Fruit fly (Drosophila melanogaster) whole organism, pupa: ENCODE results near the gene Chd1.

Experiments used
- CG10348 ChIP-seq: fragments of 200-800 bp; sonication (Bioruptor generic); IDR thresholded peaks from 2 replicates; pipeline ENCODE4 v1.3.6; 2022; ENCODE audit warnings: missing biosample characterization, missing genetic modification characterization
- CG12605 ChIP-seq: fragments of 200-800 bp; sonication (Bioruptor generic); IDR thresholded peaks from 2 replicates; pipeline ENCODE4 v1.3.6; 2022; ENCODE audit warnings: missing biosample characterization, missing genetic modification characterization
- CG13204 ChIP-seq: fragments of 200-800 bp; sonication (Bioruptor generic); optimal IDR thresholded peaks from 2 replicates; lab custom pipeline; 2018; ENCODE audit warnings: missing biosample characterization, mild to moderate bottlenecking, missing genetic modification characterization, moderate library complexity
- CG14655 ChIP-seq: fragments of 200-800 bp; sonication (Bioruptor generic); optimal IDR thresholded peaks from 3 replicates; lab custom pipeline; 2017; ENCODE audit warnings: mild to moderate bottlenecking, missing biosample characterization, missing genetic modification reagents, missing genetic modification characterization
- CG15710 ChIP-seq: fragments of 200-800 bp; sonication (Bioruptor generic); optimal IDR thresholded peaks from 2 replicates; lab custom pipeline; 2018; ENCODE audit warnings: missing biosample characterization, mild to moderate bottlenecking, missing genetic modification characterization, moderate library complexity
- CG17806 ChIP-seq: fragments of 200-800 bp; sonication (Bioruptor generic); optimal IDR thresholded peaks from 2 replicates; lab custom pipeline; 2018; ENCODE audit warnings: missing biosample characterization, mild to moderate bottlenecking, missing genetic modification characterization, moderate library complexity
- CG32121 ChIP-seq: fragments of 200-800 bp; sonication (Bioruptor generic); IDR thresholded peaks from 2 replicates; pipeline ENCODE4 v1.3.6; 2022; ENCODE audit warnings: missing biosample characterization, missing genetic modification characterization
- CG34367 ChIP-seq: fragments of 200-800 bp; sonication (Bioruptor generic); optimal IDR thresholded peaks from 2 replicates; lab custom pipeline; 2018; ENCODE audit warnings: missing biosample characterization, mild to moderate bottlenecking, missing genetic modification characterization
- CG4496 ChIP-seq: fragments of 200-800 bp; sonication (Bioruptor generic); IDR thresholded peaks from 3 replicates; pipeline ENCODE4 v1.3.6; 2022; ENCODE audit warnings: missing biosample characterization, missing genetic modification characterization
- CG8159 ChIP-seq: fragments of 200-800 bp; sonication (Bioruptor generic); optimal IDR thresholded peaks from 3 replicates; lab custom pipeline; 2018; ENCODE audit warnings: missing biosample characterization, mild to moderate bottlenecking, missing genetic modification characterization, moderate library complexity
- CG8301 ChIP-seq: fragments of 200-800 bp; sonication (Bioruptor generic); optimal IDR thresholded peaks from 2 replicates; lab custom pipeline; 2018; ENCODE audit warnings: missing biosample characterization, mild to moderate bottlenecking, missing genetic modification characterization
- CG9948 ChIP-seq: fragments of 200-800 bp; sonication (Bioruptor generic); optimal IDR thresholded peaks from 2 replicates; lab custom pipeline; 2018; ENCODE audit warnings: missing biosample characterization, mild to moderate bottlenecking, missing genetic modification characterization, moderate library complexity
- D1 ChIP-seq: fragments of 200-800 bp; sonication (Bioruptor generic); optimal IDR thresholded peaks from 2 replicates; lab custom pipeline; 2018; ENCODE audit warnings: missing biosample characterization, mild to moderate bottlenecking, missing genetic modification characterization, moderate library complexity
- EcR ChIP-seq: fragments of 200-800 bp; sonication (Bioruptor generic); optimal IDR thresholded peaks from 3 replicates; lab custom pipeline; 2019; ENCODE audit warnings: missing biosample characterization, missing genetic modification characterization, mild to moderate bottlenecking, moderate library complexity, missing genetic modification reagents
- Ets98B ChIP-seq: fragments of 200-800 bp; sonication (Bioruptor generic); IDR thresholded peaks from 2 replicates; pipeline ENCODE4 v1.3.6; 2022; ENCODE audit warnings: missing biosample characterization, missing genetic modification characterization
- Pif1A ChIP-seq: fragments of 200-800 bp; sonication (Bioruptor generic); optimal IDR thresholded peaks from 3 replicates; lab custom pipeline; 2016; ENCODE audit warnings: missing biosample characterization, missing genetic modification characterization
- Pif1B ChIP-seq: fragments of 200-800 bp; sonication (Bioruptor generic); optimal IDR thresholded peaks from 3 replicates; lab custom pipeline; 2016; ENCODE audit warnings: missing biosample characterization, missing genetic modification characterization
- Snoo ChIP-seq: fragments of 200-800 bp; sonication (Bioruptor generic); optimal IDR thresholded peaks from 3 replicates; lab custom pipeline; 2017; ENCODE audit warnings: missing biosample characterization, mild to moderate bottlenecking, missing genetic modification characterization, inconsistent platforms
- fd96Ca ChIP-seq: fragments of 200-800 bp; sonication (Bioruptor generic); IDR thresholded peaks from 3 replicates; pipeline ENCODE4 v1.3.6; 2022; ENCODE audit warnings: missing biosample characterization, missing genetic modification characterization
- gl ChIP-seq: fragments of 200-800 bp; sonication (Bioruptor generic); optimal IDR thresholded peaks from 2 replicates; lab custom pipeline; 2018; ENCODE audit warnings: missing biosample characterization, mild to moderate bottlenecking, missing genetic modification characterization
- rn ChIP-seq: fragments of 200-800 bp; sonication (Bioruptor generic); IDR thresholded peaks from 2 replicates; pipeline ENCODE4 v1.3.6; 2022; ENCODE audit warnings: missing biosample characterization, missing genetic modification characterization

The Chd1 gene

dm6 chr2L:2987681-2988381 is at the start of gene Chd1, which contains the start of gene Bem46:
Gene Chd1, minus strand, starts transcription at chr2L:2987723.
Gene Bem46, plus strand, starts transcription at chr2L:2988116.
- TF ChIP-seq Ets98B (GFP tag; lab: Robert Waterston, UW) (peak; percentile 64; the same call in 1 of the 2 replicates), CG4496 (GFP tag; lab: Robert Waterston, UW) (peak; percentile 90), Pif1B (no peak), CG14655 (GFP tag; lab: Kevin White, UChicago) (no peak), D1 (tag; lab: Kevin White, UChicago) (no peak), fd96Ca (peak; percentile 77), CG10348 (GFP tag; lab: Robert Waterston, UW) (no peak), CG15710 (peak; percentile 80), CG9948 (peak; percentile 84), EcR (GFP tag; lab: Kevin White, UChicago) (no peak), Snoo (peak; percentile 79), Pif1A (GFP tag; lab: Kevin White, UChicago) (no peak), gl (tag; lab: Kevin White, UChicago) (peak; percentile 34), rn (GFP tag; lab: Robert Waterston, UW) (peak; percentile 55; the same call in 1 of the 2 replicates), CG8159 (tag; lab: Kevin White, UChicago) (peak; percentile 85), CG17806 (tag; lab: Kevin White, UChicago) (peak; percentile 75), CG32121 (GFP tag; lab: Robert Waterston, UW) (peak; percentile 76), CG12605 (GFP tag; lab: Robert Waterston, UW) (peak; percentile 71), CG8301 (no peak), CG13204 (GFP tag; lab: Kevin White, UChicago) (no peak), CG34367 (tag; lab: Kevin White, UChicago) (peak; percentile 72)

- TF ChIP-seq CG17806 (tag; lab: Kevin White, UChicago) (peak; percentile 90), rn (GFP tag; lab: Robert Waterston, UW) (peak; percentile 82), CG8301 (peak; percentile 86), CG14655 (GFP tag; lab: Kevin White, UChicago) (no peak), CG10348 (GFP tag; lab: Robert Waterston, UW) (peak; percentile 90), CG34367 (tag; lab: Kevin White, UChicago) (peak; percentile 76), CG8159 (tag; lab: Kevin White, UChicago) (peak; percentile 86), CG15710 (peak; percentile 89), CG13204 (GFP tag; lab: Kevin White, UChicago) (no peak), CG12605 (GFP tag; lab: Robert Waterston, UW) (peak; percentile 66), CG4496 (GFP tag; lab: Robert Waterston, UW) (peak; percentile 91), fd96Ca (peak; percentile 76), EcR (GFP tag; lab: Kevin White, UChicago) (no peak), Snoo (peak; percentile 81), gl (tag; lab: Kevin White, UChicago) (peak; percentile 61), D1 (tag; lab: Kevin White, UChicago) (no peak), Pif1A (GFP tag; lab: Kevin White, UChicago) (no peak), CG32121 (GFP tag; lab: Robert Waterston, UW) (peak; percentile 91), Ets98B (GFP tag; lab: Robert Waterston, UW) (peak; percentile 82), Pif1B (peak; percentile 84), CG9948 (peak; percentile 90)
These were observed 49.6 kb upstream of the Chd1 start, which contains the start of the genes CG17260 and SerRS for dm6 chr2L:3037153-3037579. Gene CG17260, plus strand, starts transcription at chr2L:3037230. Gene SerRS, minus strand, starts transcription at chr2L:3037403.

dm6 chr2L:3034969-3035368 is 47.4 kb upstream of the Chd1 start, which contains the start of gene CG17258:
Gene CG17258, minus strand, starts transcription at chr2L:3035348.
- TF ChIP-seq Pif1A (GFP tag; lab: Kevin White, UChicago) (no peak), gl (tag; lab: Kevin White, UChicago) (no peak), CG9948 (no peak), CG17806 (tag; lab: Kevin White, UChicago) (no peak), CG13204 (GFP tag; lab: Kevin White, UChicago) (no peak), CG34367 (tag; lab: Kevin White, UChicago) (no peak), rn (GFP tag; lab: Robert Waterston, UW) (no peak), fd96Ca (no peak), CG8159 (tag; lab: Kevin White, UChicago) (no peak), CG12605 (GFP tag; lab: Robert Waterston, UW) (no peak), CG15710 (no peak), Pif1B (no peak), CG4496 (GFP tag; lab: Robert Waterston, UW) (no peak), D1 (tag; lab: Kevin White, UChicago) (no peak), CG14655 (GFP tag; lab: Kevin White, UChicago) (no peak), Snoo (no peak), CG8301 (no peak)

- TF ChIP-seq CG15710 (no peak), Snoo (peak; percentile 21)
These were observed 42.8 kb upstream of the Chd1 start, which contains the start of gene GABPI for dm6 chr2L:3030350-3030749. Gene GABPI, plus strand, starts transcription at chr2L:3030539.

- TF ChIP-seq CG12605 (GFP tag; lab: Robert Waterston, UW) (no peak), CG8301 (no peak), Pif1B (no peak), CG8159 (tag; lab: Kevin White, UChicago) (no peak), CG32121 (GFP tag; lab: Robert Waterston, UW) (no peak), gl (tag; lab: Kevin White, UChicago) (no peak), rn (GFP tag; lab: Robert Waterston, UW) (no peak), CG14655 (GFP tag; lab: Kevin White, UChicago) (no peak), Pif1A (GFP tag; lab: Kevin White, UChicago) (no peak), CG9948 (no peak), CG34367 (tag; lab: Kevin White, UChicago) (no peak), Ets98B (GFP tag; lab: Robert Waterston, UW) (no peak), D1 (tag; lab: Kevin White, UChicago) (no peak), CG17806 (tag; lab: Kevin White, UChicago) (no peak), EcR (GFP tag; lab: Kevin White, UChicago) (no peak)
These were observed 41.5 kb upstream of the Chd1 start, which contains the start of the genes Sf3b2 and CG17219 for dm6 chr2L:3029012-3029411. Gene Sf3b2, minus strand, starts transcription at chr2L:3029168. Gene CG17219, plus strand, starts transcription at chr2L:3029253.
